Worm (Caenorhabditis elegans): ENCODE measurements around the gene C33F10.12.
A peak's percentile ranks its signal among the peaks of the same experiment; 100 is the strongest.

C33F10.12 gene

DNA sequence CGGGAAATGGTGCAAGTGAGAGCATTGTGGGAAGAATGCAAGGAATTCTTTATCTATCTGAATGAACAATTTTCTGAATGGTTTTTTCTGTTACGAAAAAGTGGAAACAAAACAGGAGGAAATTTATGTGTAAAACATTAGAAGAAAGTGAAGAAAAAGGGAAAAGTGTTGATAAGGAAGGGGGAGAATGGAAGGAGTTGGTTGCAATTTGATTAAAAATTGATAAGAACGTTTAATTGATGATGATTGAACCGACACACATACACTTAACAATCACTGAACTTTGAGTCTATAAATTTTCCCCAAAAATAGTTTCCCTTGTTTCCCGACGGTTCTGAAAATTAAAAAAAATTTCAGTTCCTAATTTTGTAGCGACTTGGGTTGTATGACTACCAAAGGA lies 34.6 kb downstream of the C33F10.12 start (continued):
- TF ChIP-seq ztf-7 (tag; optimal IDR thresholded peaks at IDR 0.05) = no peak
- no peak for TF ChIP-seq skn-1 (tag; optimal IDR thresholded peaks at IDR 0.05)
- no peak for TF ChIP-seq nhr-11 (tag; optimal IDR thresholded peaks at IDR 0.05)
- TF ChIP-seq ceh-44 (GFP tag; IDR thresholded peaks at IDR 0.05) = no peak
- TF ChIP-seq ces-1 (GFP tag; optimal IDR thresholded peaks at IDR 0.05) = no peak
- TF ChIP-seq T20F7.1 (GFP tag; optimal IDR thresholded peaks at IDR 0.05) = no peak
- TF ChIP-seq nhr-28 (tag; optimal IDR thresholded peaks at IDR 0.05) = peak; percentile 66
- TF ChIP-seq F10B5.3 (tag; optimal IDR thresholded peaks at IDR 0.05) = no peak
- TF ChIP-seq nhr-10 (tag; optimal IDR thresholded peaks at IDR 0.05) = no peak
- TF ChIP-seq snpc-1.2 (GFP tag; IDR thresholded peaks at IDR 0.05) = no peak
- TF ChIP-seq set-16 (GFP tag; IDR thresholded peaks at IDR 0.05) = no peak
- no peak for TF ChIP-seq sdz-12 (GFP tag; optimal IDR thresholded peaks at IDR 0.05)
- no peak for TF ChIP-seq D1046.2 (GFP tag; IDR thresholded peaks at IDR 0.05)
- TF ChIP-seq hmg-1.1 (GFP tag; IDR thresholded peaks at IDR 0.05) = no peak
- TF ChIP-seq jun-1 (tag; optimal IDR thresholded peaks at IDR 0.05) = no peak
- no peak for TF ChIP-seq fkh-10 (GFP tag; optimal IDR thresholded peaks at IDR 0.05)
- no peak for TF ChIP-seq aha-1 (tag)
- TF ChIP-seq tag-97 (GFP tag; IDR thresholded peaks at IDR 0.05) = no peak
- no peak for TF ChIP-seq ama-1 (optimal IDR thresholded peaks at IDR 0.05)
- no peak for TF ChIP-seq nhr-77 (tag; optimal IDR thresholded peaks at IDR 0.05)
- no peak for TF ChIP-seq zip-11 (GFP tag; IDR thresholded peaks at IDR 0.05)
- no peak for TF ChIP-seq lin-38 (GFP tag; IDR thresholded peaks at IDR 0.05)

DNA sequence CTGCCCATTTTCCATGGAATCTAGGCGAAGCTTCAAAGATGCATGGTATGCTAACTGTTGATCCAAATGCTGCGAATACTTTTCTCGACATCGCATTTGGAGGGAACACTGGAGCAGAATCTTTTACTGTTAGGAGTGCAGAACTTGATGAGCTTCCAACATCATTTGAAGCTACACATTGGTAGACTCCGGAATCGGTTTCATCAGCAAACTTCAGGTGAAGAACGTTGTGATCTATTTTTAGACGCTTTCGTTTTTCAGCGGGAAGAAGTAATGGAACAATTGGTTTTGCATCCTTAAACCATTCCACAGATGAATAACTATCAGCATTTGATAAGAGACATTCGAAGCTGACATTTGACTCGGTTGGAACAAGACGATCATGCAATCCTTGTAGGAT lies 37.0 kb downstream of the C33F10.12 start:
- TF ChIP-seq unc-62 (GFP tag; optimal IDR thresholded peaks at IDR 0.05 in 1 of 2) (peak in 1 of 2 experiments; percentile 95), unc-62 (tag; optimal IDR thresholded peaks at IDR 0.05) (no peak), cey-2 (tag; optimal IDR thresholded peaks at IDR 0.05; ENCODE audit: borderline replicate concordance, insufficient read depth) (no peak), egl-43 (GFP tag; IDR thresholded peaks at IDR 0.05) (0 out of 2 replicates have a peak, but pooled peaks have one; percentile 5)

DNA sequence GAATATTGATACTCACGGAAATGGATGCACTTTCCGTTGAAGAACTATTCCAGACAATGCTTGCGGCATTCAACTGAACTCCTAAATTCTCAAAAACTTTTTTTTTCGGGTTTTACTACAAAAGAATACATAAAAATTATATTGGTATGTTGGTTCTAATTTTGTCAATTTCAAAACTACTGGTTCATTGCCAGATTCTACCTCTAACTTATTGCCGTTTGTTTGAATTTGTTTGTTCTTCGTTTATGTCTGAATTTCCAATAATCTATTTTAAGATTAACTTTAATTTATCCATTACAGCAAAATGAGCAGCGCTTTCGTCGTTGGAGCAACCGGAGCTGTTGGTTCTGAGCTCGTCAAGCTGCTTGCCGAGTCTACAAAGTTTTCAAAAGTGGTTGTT lies 40.5 kb downstream of the C33F10.12 start, which contains the start of gene C33F10.14:
TSS of gene C33F10.14 (plus strand) at position 301 of the 400 bp plus-strand sequence.
- TF ChIP-seq zfp-3 (GFP tag; conservative IDR thresholded peaks at IDR 0.05) = no peak
- TF ChIP-seq lin-39 (tag; optimal IDR thresholded peaks at IDR 0.05) = no peak
- TF ChIP-seq nhr-237 (tag; optimal IDR thresholded peaks at IDR 0.05) = no peak
- TF ChIP-seq nhr-76 (tag; optimal IDR thresholded peaks at IDR 0.05) = no peak
- no peak for TF ChIP-seq F10B5.3 (tag; optimal IDR thresholded peaks at IDR 0.05)

DNA sequence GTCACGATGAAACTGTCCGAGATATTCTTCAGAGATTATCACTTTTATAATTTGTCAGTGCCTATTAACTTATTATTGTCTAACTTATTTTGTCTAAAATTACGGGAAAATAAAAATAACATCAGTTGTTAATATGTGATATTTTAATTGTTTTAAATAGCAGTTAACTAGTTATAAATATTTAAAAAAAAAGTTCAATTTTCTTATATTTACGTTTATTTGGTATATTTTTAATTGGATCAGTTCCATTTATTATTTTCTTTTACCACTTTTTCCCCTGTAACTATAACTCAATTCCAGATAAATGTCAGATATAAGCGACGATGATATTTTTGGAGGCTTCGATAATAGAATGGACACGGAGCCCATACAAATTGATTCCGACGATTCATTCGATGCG lies 42.1 kb downstream of the C33F10.12 start, which contains the start of gene C33F10.4:
TSS of gene C33F10.4 (plus strand) at position 301 of the 400 bp plus-strand sequence.
- TF ChIP-seq nhr-237 (tag; optimal IDR thresholded peaks at IDR 0.05) (no peak), ztf-7 (tag; optimal IDR thresholded peaks at IDR 0.05) (no peak), dmd-6 (GFP tag; IDR thresholded peaks at IDR 0.05) (no peak), saeg-2 (GFP tag; IDR thresholded peaks at IDR 0.05) (no peak), mdl-1 (tag; optimal IDR thresholded peaks at IDR 0.05) (no peak), unc-39 (tag; optimal IDR thresholded peaks at IDR 0.05) (no peak), R02D3.7 (tag; optimal IDR thresholded peaks at IDR 0.05) (no peak), zag-1 (tag; optimal IDR thresholded peaks at IDR 0.05) (no peak), F37D6.2 (tag; optimal IDR thresholded peaks at IDR 0.05) (no peak), lin-1 (GFP tag; IDR thresholded peaks at IDR 0.05) (no peak), nhr-77 (tag; optimal IDR thresholded peaks at IDR 0.05) (no peak), ctbp-1 (GFP tag; IDR thresholded peaks at IDR 0.05) (no peak), snpc-1.2 (GFP tag; IDR thresholded peaks at IDR 0.05) (no peak), spr-1 (tag; optimal IDR thresholded peaks at IDR 0.05) (no peak), skn-1 (tag; optimal IDR thresholded peaks at IDR 0.05) (no peak), nhr-111 (GFP tag; optimal IDR thresholded peaks at IDR 0.05) (no peak), mep-1 (tag; optimal IDR thresholded peaks at IDR 0.05) (no peak)
